Fruit fly (Drosophila melanogaster): ENCODE data around the gene CCT2.

CCT2 gene

dm6 chrX:9090057-9090358, 695 bp downstream of the CCT2 start:
- no peak for TF ChIP-seq CG2889 (GFP tag; IDR thresholded peaks at IDR 0.05)
- TF ChIP-seq CkIIα-i1 (GFP tag; IDR thresholded peaks at IDR 0.05): no peak
- TF ChIP-seq CG10267 (tag; optimal IDR thresholded peaks at IDR 0.05): no peak
- TF ChIP-seq CG12071 (GFP tag; optimal IDR thresholded peaks at IDR 0.05): no peak
- no peak for TF ChIP-seq H2.0 (GFP tag; IDR thresholded peaks at IDR 0.05)
- TF ChIP-seq pb (GFP tag; optimal IDR thresholded peaks at IDR 0.05): no peak
- TF ChIP-seq stwl (tag; optimal IDR thresholded peaks at IDR 0.05): no peak
- no peak for TF ChIP-seq Mes4 (GFP tag; optimal IDR thresholded peaks at IDR 0.05)
- no peak for TF ChIP-seq Kr (GFP tag; optimal IDR thresholded peaks at IDR 0.05)
- peak; percentile 95 for TF ChIP-seq CG1603 (tag; optimal IDR thresholded peaks at IDR 0.05)
- TF ChIP-seq nerfin-1 (tag; optimal IDR thresholded peaks at IDR 0.05): no peak
- no peak for TF ChIP-seq HLH54F (GFP tag; optimal IDR thresholded peaks at IDR 0.05)
- no peak for TF ChIP-seq nmo (GFP tag; optimal IDR thresholded peaks at IDR 0.05)
- no peak for TF ChIP-seq B-H1 (GFP tag; IDR thresholded peaks at IDR 0.05)
- TF ChIP-seq CG2120 (GFP tag; optimal IDR thresholded peaks at IDR 0.05): no peak
- peak; percentile 62 for TF ChIP-seq bigmax (GFP tag; optimal IDR thresholded peaks at IDR 0.05)
- TF ChIP-seq CG4282 (GFP tag; optimal IDR thresholded peaks at IDR 0.05): no peak
- no peak for TF ChIP-seq CG14667 (GFP tag; IDR thresholded peaks at IDR 0.05)
- TF ChIP-seq CG16863 (GFP tag; optimal IDR thresholded peaks at IDR 0.05): no peak
- TF ChIP-seq Doc3 (GFP tag; IDR thresholded peaks at IDR 0.05; ENCODE audit: partially characterized antibody): no peak
- TF ChIP-seq abd-A (tag; optimal IDR thresholded peaks at IDR 0.05): no peak
- no peak for TF ChIP-seq CG11504 (tag; optimal IDR thresholded peaks at IDR 0.05)
- TF ChIP-seq Ets65A (GFP tag): no peak
- no peak for TF ChIP-seq CG15073 (GFP tag; optimal IDR thresholded peaks at IDR 0.05)
- TF ChIP-seq CG12769 (tag; optimal IDR thresholded peaks at IDR 0.05): no peak
- TF ChIP-seq trem (tag; optimal IDR thresholded peaks at IDR 0.05): no peak
- TF ChIP-seq bsh (GFP tag; optimal IDR thresholded peaks at IDR 0.05): no peak
- TF ChIP-seq vnd (GFP tag; IDR thresholded peaks at IDR 0.05; ENCODE audit: partially characterized antibody): no peak
- TF ChIP-seq toy (GFP tag; IDR thresholded peaks at IDR 0.05): no peak
- no peak for TF ChIP-seq tx (GFP tag; optimal IDR thresholded peaks at IDR 0.05)
- TF ChIP-seq CG31388 (GFP tag; optimal IDR thresholded peaks at IDR 0.05): no peak
- no peak for TF ChIP-seq cas (GFP tag; IDR thresholded peaks at IDR 0.05)
- TF ChIP-seq Taf1 (GFP tag; IDR thresholded peaks at IDR 0.05): no peak
- peak; percentile 6 for TF ChIP-seq lilli (GFP tag; optimal IDR thresholded peaks at IDR 0.05)
- TF ChIP-seq Oaz (GFP tag; IDR thresholded peaks at IDR 0.05): no peak
- no peak for TF ChIP-seq CG34422 (GFP tag; IDR thresholded peaks at IDR 0.05)
- peak; percentile 68 for TF ChIP-seq sens (GFP tag)
- TF ChIP-seq CG4617 (GFP tag; optimal IDR thresholded peaks at IDR 0.05; ENCODE audit: borderline replicate concordance): no peak
- TF ChIP-seq Drgx (GFP tag; IDR thresholded peaks at IDR 0.05): peak; percentile 38; the same call in 1 of the 2 replicates
- TF ChIP-seq fd3F (GFP tag; optimal IDR thresholded peaks at IDR 0.05): no peak
- TF ChIP-seq fd96Cb (tag; optimal IDR thresholded peaks at IDR 0.05): no peak
- no peak for TF ChIP-seq CG30020 (tag; optimal IDR thresholded peaks at IDR 0.05)

- TF ChIP-seq CG3281 (GFP tag; optimal IDR thresholded peaks at IDR 0.05) (no peak), sna (GFP tag; IDR thresholded peaks at IDR 0.05; ENCODE audit: partially characterized antibody) (no peak), Lpt (GFP tag; optimal IDR thresholded peaks at IDR 0.05) (no peak), H2.0 (GFP tag; IDR thresholded peaks at IDR 0.05) (no peak), Aef1 (GFP tag; IDR thresholded peaks at IDR 0.05) (no peak), Lhr (GFP tag; optimal IDR thresholded peaks at IDR 0.05) (no peak), sob (GFP tag; IDR thresholded peaks at IDR 0.05) (no peak), lov (optimal IDR thresholded peaks at IDR 0.05) (no peak), lov (GFP tag; IDR thresholded peaks at IDR 0.05) (no peak), sens (GFP tag) (no peak)
Measured at dm6 chrX:9093062-9093461, 3.7 kb downstream of the CCT2 start.
